Fruit fly (Drosophila melanogaster): Measurements from ENCODE around the gene CG12538.

DNA sequence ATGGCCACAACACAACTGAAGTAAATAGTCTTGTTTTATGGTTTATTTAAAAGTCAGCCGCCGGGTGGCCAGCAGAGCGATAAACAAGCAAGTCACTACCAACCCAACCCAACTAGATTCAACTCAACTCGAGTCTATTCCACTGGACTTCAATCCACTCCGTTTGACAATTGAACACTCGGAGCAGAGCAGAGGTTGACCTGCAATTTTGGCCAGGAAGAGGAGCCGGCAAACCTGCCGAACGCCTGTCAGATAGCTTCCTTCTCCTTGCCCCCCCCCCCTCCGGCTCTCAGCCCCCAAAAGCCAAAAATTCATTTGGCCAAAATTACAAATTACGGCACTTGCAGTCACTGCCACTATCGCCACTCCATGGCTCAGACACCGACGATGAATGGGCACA, 41.1 kb downstream of the CG12538 start:
- TF ChIP-seq insv (optimal IDR thresholded peaks at IDR 0.05) (no peak), Sin3A (optimal IDR thresholded peaks at IDR 0.05) (no peak), psq (optimal IDR thresholded peaks at IDR 0.05) (no peak)
